Worm (Caenorhabditis elegans) whole organism, L4 larva: ENCODE measurements around the gene srg-44.

Source experiments
- F44E2.7 ChIP-seq: fragments of 200-800 bp; sonication (Bioruptor generic); IDR thresholded peaks from 2 replicates; pipeline ENCODE4 v2.1.2; 2022; ENCODE audit warnings: missing genetic modification characterization, missing compliant biosample characterization
- T20F7.1 ChIP-seq: fragments of 200-800 bp; sonication (Bioruptor generic); optimal IDR thresholded peaks from 2 replicates; lab custom pipeline; 2018; ENCODE audit warnings: mild to moderate bottlenecking, missing genetic modification characterization, missing compliant biosample characterization
- aly-2 ChIP-seq: sonication (generic microtip); optimal IDR thresholded peaks from 2 replicates; lab custom pipeline; 2018; ENCODE audit warnings: missing biosample characterization, missing genetic modification characterization
- lin-39 ChIP-seq: fragments of 150-350 bp; optimal IDR thresholded peaks from 2 replicates; lab custom pipeline; 2014; ENCODE audit warnings: missing biosample characterization, missing genetic modification reagents, missing genetic modification characterization
- mdl-1 ChIP-seq, 2 experiments: fragments of 150-350 bp in 1 of 2; sonication (generic microtip) in 1 of 2; optimal IDR thresholded peaks; 2 replicates each; lab custom pipeline; 2014 to 2017; ENCODE audit warnings: missing biosample characterization in 2 of 2, missing genetic modification characterization in 2 of 2
- nhr-102 ChIP-seq: sonication (generic microtip); optimal IDR thresholded peaks from 2 replicates; lab custom pipeline; 2016; ENCODE audit warnings: mild to moderate bottlenecking, missing genetic modification characterization, moderate library complexity, missing compliant biosample characterization
- nhr-111 ChIP-seq: fragments of 200-800 bp; sonication (Bioruptor generic); optimal IDR thresholded peaks from 2 replicates; lab custom pipeline; 2018; ENCODE audit warnings: mild to moderate bottlenecking, missing genetic modification characterization, missing compliant biosample characterization
- pha-4 ChIP-seq, 2 experiments: fragments of 150-350 bp in 1 of 2; fragments of 200-800 bp in 1 of 2; sonication (Bioruptor generic) in 1 of 2; IDR thresholded peaks in 1 of 2; optimal IDR thresholded peaks in 1 of 2; 2 replicates each; pipeline versions ENCODE4 v1.3.6 to Lab custom; 2014 to 2022; ENCODE audit warnings: missing genetic modification characterization in 2 of 2, missing genetic modification reagents in 2 of 2, missing biosample characterization in 1 of 2, missing compliant biosample characterization in 1 of 2
- unc-39 ChIP-seq: sonication (generic microtip); optimal IDR thresholded peaks from 2 replicates; lab custom pipeline; 2017; ENCODE audit warnings: missing biosample characterization, missing genetic modification characterization

- TF ChIP-seq mdl-1 (tag; optimal IDR thresholded peaks at IDR 0.05; lab: Kevin White, UChicago) (no peak), F44E2.7 (GFP tag; lab: Robert Waterston, UW) (no peak), lin-39 (tag; lab: Kevin White, UChicago) (no peak), aly-2 (no peak), nhr-102 (tag; lab: Kevin White, UChicago) (no peak), T20F7.1 (GFP tag; lab: Kevin White, UChicago) (no peak), pha-4 (GFP tag; IDR thresholded peaks at IDR 0.05; lab: Robert Waterston, UW) (no peak), pha-4 (tag; optimal IDR thresholded peaks at IDR 0.05; lab: Kevin White, UChicago) (no peak), nhr-111 (GFP tag; lab: Kevin White, UChicago) (no peak), unc-39 (tag; lab: Kevin White, UChicago) (no peak)
Observed at ce11 chrV:17331340-17331739, 2.7 kb downstream of the srg-44 start, which contains the start of gene fbxa-185.
